Worm (Caenorhabditis elegans): ENCODE data around the gene ins-37.

ins-37 gene

ce11 chrII:13788813-13789212 is 47.1 kb downstream of the ins-37 start:
- TF ChIP-seq spr-1 (tag; optimal IDR thresholded peaks at IDR 0.05) (no peak), dve-1 (tag; optimal IDR thresholded peaks at IDR 0.05; ENCODE audit: insufficient read depth) (no peak)

- no peak for TF ChIP-seq saeg-2 (GFP tag; IDR thresholded peaks at IDR 0.05)
- no peak for TF ChIP-seq dpl-1 (GFP tag; optimal IDR thresholded peaks at IDR 0.05)
- peak in 1 of 2 experiments; percentile 91 for TF ChIP-seq unc-62 (GFP tag; optimal IDR thresholded peaks at IDR 0.05 in 1 of 2)
- TF ChIP-seq unc-62 (tag; optimal IDR thresholded peaks at IDR 0.05) = no peak
Observed at ce11 chrII:13786899-13787298, 49.0 kb downstream of the ins-37 start.

- TF ChIP-seq duxl-1 (tag; optimal IDR thresholded peaks at IDR 0.05; ENCODE audit: poor library complexity) (no peak), set-16 (GFP tag; IDR thresholded peaks at IDR 0.05) (peak; percentile 98), spr-3 (GFP tag; optimal IDR thresholded peaks at IDR 0.05) (no peak), pha-4 (GFP tag; IDR thresholded peaks at IDR 0.05) (peak; percentile 32; the same call in 1 of the 2 replicates), pha-4 (tag; optimal IDR thresholded peaks at IDR 0.05) (no peak), saeg-2 (GFP tag; IDR thresholded peaks at IDR 0.05) (0 out of 2 replicates have a peak, but pooled peaks have one; percentile 6), ces-1 (GFP tag; optimal IDR thresholded peaks at IDR 0.05) (no peak), egl-43 (GFP tag; IDR thresholded peaks at IDR 0.05) (peak; percentile 58; the same call in 1 of the 2 replicates), ceh-20 (GFP tag; IDR thresholded peaks at IDR 0.05) (no peak), dmd-8 (GFP tag; IDR thresholded peaks at IDR 0.05) (no peak), lin-15B (tag; optimal IDR thresholded peaks at IDR 0.05) (no peak)
Observed at ce11 chrII:13785582-13785981, 50.3 kb downstream of the ins-37 start.
